Worm (Caenorhabditis elegans) whole organism, midembryonic: Measurements from ENCODE around the gene lpr-5.

ENCODE experiments used
- T22C8.4 ChIP-seq: fragments of 200-800 bp; sonication (Bioruptor generic); IDR thresholded peaks from 2 replicates; pipeline ENCODE4 v1.3.6; 2022; ENCODE audit warnings: missing genetic modification characterization, missing compliant biosample characterization
- cog-1 ChIP-seq: sonication (generic microtip); optimal IDR thresholded peaks from 2 replicates; lab custom pipeline; 2016; ENCODE audit warnings: missing genetic modification characterization, missing compliant biosample characterization
- flt-1 ChIP-seq: fragments of 200-800 bp; sonication (Bioruptor generic); IDR thresholded peaks from 2 replicates; pipeline ENCODE4 v1.3.6; 2022; ENCODE audit warnings: missing genetic modification characterization, missing compliant biosample characterization
- klf-2 ChIP-seq: fragments of 200-800 bp; sonication (Bioruptor generic); conservative IDR thresholded peaks from 2 replicates; pipeline ENCODE4 v1.3.6; 2022; ENCODE audit warnings: missing genetic modification reagents, missing genetic modification characterization, missing compliant biosample characterization
- med-1 ChIP-seq: sonication (generic microtip); optimal IDR thresholded peaks from 2 replicates; lab custom pipeline; 2017; ENCODE audit warnings: missing genetic modification characterization, mild to moderate bottlenecking, missing compliant biosample characterization, antibody characterized with exemption, missing genetic modification reagents; ENCODE audit not compliant: insufficient read depth
- ztf-23 ChIP-seq: fragments of 200-800 bp; sonication (Bioruptor generic); IDR thresholded peaks from 2 replicates; pipeline ENCODE4 v1.3.6; 2022; ENCODE audit warnings: missing genetic modification reagents, missing genetic modification characterization, missing compliant biosample characterization
- ztf-29 ChIP-seq: fragments of 200-800 bp; sonication (Bioruptor generic); IDR thresholded peaks from 2 replicates; pipeline ENCODE4 v1.3.6; 2022; ENCODE audit warnings: missing genetic modification reagents, missing genetic modification characterization, missing compliant biosample characterization

ce11 chrX:11079667-11080066, 17.7 kb downstream of the lpr-5 start, which contains the start of gene W04G3.13:
- TF ChIP-seq klf-2 (GFP tag; lab: Robert Waterston, UW) (no peak), flt-1 (GFP tag; lab: Robert Waterston, UW) (no peak), T22C8.4 (GFP tag; lab: Robert Waterston, UW) (no peak), ztf-29 (GFP tag; lab: Robert Waterston, UW) (no peak), ztf-23 (no peak), cog-1 (tag; lab: Kevin White, UChicago) (no peak), med-1 (GFP tag; lab: Kevin White, UChicago) (no peak)
